Worm (Caenorhabditis elegans) whole organism, L1 larva: ENCODE results near the gene T12D8.9.

Experiments
- C04F5.9 ChIP-seq: sonication (generic microtip); optimal IDR thresholded peaks from 2 replicates; lab custom pipeline; 2016; ENCODE audit warnings: missing genetic modification characterization, missing compliant biosample characterization
- C34B4.2 ChIP-seq: sonication (generic microtip); optimal IDR thresholded peaks from 2 replicates; lab custom pipeline; 2017; ENCODE audit warnings: mild to moderate bottlenecking, missing genetic modification characterization, missing compliant biosample characterization
- Y116A8C.19 ChIP-seq: sonication (generic microtip); optimal IDR thresholded peaks from 2 replicates; lab custom pipeline; 2016; ENCODE audit warnings: missing compliant biosample characterization, missing genetic modification characterization, borderline replicate concordance
- alr-1 ChIP-seq: fragments of 200-800 bp; sonication (Bioruptor generic); optimal IDR thresholded peaks from 2 replicates; lab custom pipeline; 2018; ENCODE audit warnings: borderline replicate concordance, mild to moderate bottlenecking, missing genetic modification characterization, missing compliant biosample characterization
- aly-2 ChIP-seq: fragments of 150-350 bp; optimal IDR thresholded peaks from 2 replicates; lab custom pipeline; 2014; ENCODE audit warnings: missing biosample characterization, missing genetic modification characterization
- ceh-63 ChIP-seq: fragments of 200-800 bp; sonication (Bioruptor generic); optimal IDR thresholded peaks from 2 replicates; lab custom pipeline; 2018; ENCODE audit warnings: mild to moderate bottlenecking, missing genetic modification characterization, missing compliant biosample characterization
- ceh-8 ChIP-seq: fragments of 200-800 bp; sonication (Bioruptor generic); optimal IDR thresholded peaks from 2 replicates; lab custom pipeline; 2018; ENCODE audit warnings: mild to moderate bottlenecking, missing genetic modification characterization, moderate library complexity, missing compliant biosample characterization
- ceh-88 ChIP-seq: fragments of 200-800 bp; sonication (Bioruptor generic); IDR thresholded peaks from 2 replicates; pipeline ENCODE4 v1.3.6; 2022; ENCODE audit warnings: missing genetic modification characterization, missing compliant biosample characterization
- ces-1 ChIP-seq: fragments of 150-350 bp; optimal IDR thresholded peaks from 2 replicates; lab custom pipeline; 2014; ENCODE audit warnings: missing biosample characterization, missing genetic modification reagents, missing genetic modification characterization
- efl-1 ChIP-seq, 4 experiments: fragments of 150-350 bp; optimal IDR thresholded peaks in 3 of 4; peaks in 1 of 4; 1 replicate in 1 of 4; 2 replicates in 3 of 4; lab custom pipeline; 2014; ENCODE audit warnings: missing biosample characterization in 2 of 4, missing genetic modification characterization in 2 of 4, missing genetic modification reagents in 2 of 4
- efl-3 ChIP-seq: fragments of 200-800 bp; sonication (Bioruptor generic); optimal IDR thresholded peaks from 2 replicates; lab custom pipeline; 2018; ENCODE audit warnings: mild to moderate bottlenecking, missing genetic modification characterization, missing compliant biosample characterization
- egl-13 ChIP-seq: sonication (generic microtip); optimal IDR thresholded peaks from 2 replicates; lab custom pipeline; 2016; ENCODE audit warnings: missing genotype, missing genetic modification reagents, missing genetic modification characterization, missing compliant biosample characterization
- elt-2 ChIP-seq: sonication (generic microtip); optimal IDR thresholded peaks from 2 replicates; lab custom pipeline; 2016; ENCODE audit warnings: missing genetic modification characterization, mild to moderate bottlenecking, inconsistent platforms, missing compliant biosample characterization, missing genetic modification reagents
- ets-5 ChIP-seq: fragments of 200-800 bp; sonication (Bioruptor generic); IDR thresholded peaks from 2 replicates; pipeline ENCODE4 v1.3.6; 2022; ENCODE audit warnings: missing genetic modification characterization, missing compliant biosample characterization
- fkh-8 ChIP-seq: sonication (generic microtip); optimal IDR thresholded peaks from 2 replicates; lab custom pipeline; 2016; ENCODE audit warnings: mild to moderate bottlenecking, missing genetic modification characterization, missing compliant biosample characterization
- fos-1 ChIP-seq: fragments of 150-350 bp; optimal IDR thresholded peaks from 2 replicates; lab custom pipeline; 2014; ENCODE audit warnings: missing biosample characterization, missing genetic modification characterization
- hlh-17 ChIP-seq: fragments of 200-800 bp; sonication (Bioruptor generic); optimal IDR thresholded peaks from 2 replicates; lab custom pipeline; 2018; ENCODE audit warnings: missing genetic modification characterization, mild to moderate bottlenecking, missing compliant biosample characterization, moderate library complexity, borderline replicate concordance
- hpl-2 ChIP-seq: fragments of 150-350 bp; optimal IDR thresholded peaks from 2 replicates; lab custom pipeline; 2014; ENCODE audit warnings: missing biosample characterization, missing genetic modification reagents, missing genetic modification characterization
- irx-1 ChIP-seq: sonication (generic microtip); optimal IDR thresholded peaks from 2 replicates; lab custom pipeline; 2016; ENCODE audit warnings: missing genetic modification characterization, missing compliant biosample characterization
- isw-1 ChIP-seq: fragments of 200-800 bp; sonication (Bioruptor generic); IDR thresholded peaks from 2 replicates; pipeline ENCODE4 v1.3.6; 2022; ENCODE audit warnings: missing genetic modification characterization, missing compliant biosample characterization
- jun-1 ChIP-seq: fragments of 150-350 bp; optimal IDR thresholded peaks from 2 replicates; lab custom pipeline; 2014; ENCODE audit warnings: missing biosample characterization, missing genetic modification reagents, missing genetic modification characterization
- lin-13 ChIP-seq: fragments of 150-350 bp; optimal IDR thresholded peaks from 2 replicates; lab custom pipeline; 2014; ENCODE audit warnings: missing biosample characterization, missing genetic modification reagents, missing genetic modification characterization
- lin-35 ChIP-seq, 2 experiments: fragments of 150-350 bp; optimal IDR thresholded peaks; 2 replicates each; lab custom pipeline; 2014; ENCODE audit warnings: missing biosample characterization in 2 of 2, missing genetic modification characterization in 2 of 2, missing genetic modification reagents in 2 of 2
- lsy-2 ChIP-seq, 2 experiments: fragments of 150-350 bp; optimal IDR thresholded peaks; 2 replicates each; lab custom pipeline; 2014; ENCODE audit warnings: missing biosample characterization in 2 of 2, missing genetic modification characterization in 2 of 2
- mep-1 ChIP-seq: fragments of 150-350 bp; optimal IDR thresholded peaks from 2 replicates; lab custom pipeline; 2014; ENCODE audit warnings: missing biosample characterization, missing genetic modification characterization
- nhr-28 ChIP-seq: fragments of 150-350 bp; optimal IDR thresholded peaks from 2 replicates; lab custom pipeline; 2014; ENCODE audit warnings: missing biosample characterization, missing genetic modification characterization
- nhr-47 ChIP-seq: sonication (generic microtip); optimal IDR thresholded peaks from 2 replicates; lab custom pipeline; 2016; ENCODE audit warnings: mild to moderate bottlenecking, missing genetic modification characterization, moderate library complexity, missing compliant biosample characterization
- nhr-71 ChIP-seq: sonication (generic microtip); optimal IDR thresholded peaks from 2 replicates; lab custom pipeline; 2016; ENCODE audit warnings: mild to moderate bottlenecking, missing genetic modification characterization, moderate library complexity, missing compliant biosample characterization
- nhr-84 ChIP-seq: sonication (generic microtip); optimal IDR thresholded peaks from 2 replicates; lab custom pipeline; 2017; ENCODE audit warnings: missing biosample characterization, missing genetic modification characterization
- nhr-85 ChIP-seq: sonication (generic microtip); peaks from one replicate; lab custom pipeline; 2016; ENCODE audit warnings: missing genetic modification characterization, inconsistent platforms, missing compliant biosample characterization
- pag-3 ChIP-seq: sonication (generic microtip); optimal IDR thresholded peaks from 2 replicates; lab custom pipeline; 2017; ENCODE audit warnings: missing genetic modification characterization, mild to moderate bottlenecking, missing compliant biosample characterization, antibody characterized with exemption, borderline replicate concordance; ENCODE audit not compliant: insufficient read depth
- pqm-1 ChIP-seq: sonication (generic microtip); optimal IDR thresholded peaks from 3 replicates; lab custom pipeline; 2017; ENCODE audit warnings: missing biosample characterization, missing genetic modification characterization
- snu-23 ChIP-seq: sonication (generic microtip); optimal IDR thresholded peaks from 2 replicates; lab custom pipeline; 2016; ENCODE audit warnings: missing genetic modification characterization, missing compliant biosample characterization
- sox-4 ChIP-seq: sonication (generic microtip); optimal IDR thresholded peaks from 2 replicates; lab custom pipeline; 2016; ENCODE audit warnings: missing genetic modification characterization, missing compliant biosample characterization
- sptf-1 ChIP-seq: fragments of 150-350 bp; optimal IDR thresholded peaks from 2 replicates; lab custom pipeline; 2014; ENCODE audit warnings: missing biosample characterization, missing genetic modification characterization
- sup-37 ChIP-seq: fragments of 200-800 bp; sonication (Bioruptor generic); optimal IDR thresholded peaks from 2 replicates; lab custom pipeline; 2018; ENCODE audit warnings: mild to moderate bottlenecking, missing genetic modification characterization, missing compliant biosample characterization
- tlp-1 ChIP-seq: fragments of 150-350 bp; optimal IDR thresholded peaks from 2 replicates; lab custom pipeline; 2014; ENCODE audit warnings: missing biosample characterization, missing genetic modification characterization
- unc-30 ChIP-seq: sonication (generic microtip); optimal IDR thresholded peaks from 2 replicates; lab custom pipeline; 2017; ENCODE audit warnings: missing biosample characterization, missing genetic modification characterization
- unc-86 ChIP-seq: sonication (generic microtip); optimal IDR thresholded peaks from 2 replicates; lab custom pipeline; 2016; ENCODE audit warnings: missing genetic modification characterization, missing compliant biosample characterization
- vab-15 ChIP-seq: sonication (generic microtip); optimal IDR thresholded peaks from 2 replicates; lab custom pipeline; 2017; ENCODE audit warnings: missing genotype, mild to moderate bottlenecking, missing genetic modification characterization, missing compliant biosample characterization

T12D8.9 gene

DNA sequence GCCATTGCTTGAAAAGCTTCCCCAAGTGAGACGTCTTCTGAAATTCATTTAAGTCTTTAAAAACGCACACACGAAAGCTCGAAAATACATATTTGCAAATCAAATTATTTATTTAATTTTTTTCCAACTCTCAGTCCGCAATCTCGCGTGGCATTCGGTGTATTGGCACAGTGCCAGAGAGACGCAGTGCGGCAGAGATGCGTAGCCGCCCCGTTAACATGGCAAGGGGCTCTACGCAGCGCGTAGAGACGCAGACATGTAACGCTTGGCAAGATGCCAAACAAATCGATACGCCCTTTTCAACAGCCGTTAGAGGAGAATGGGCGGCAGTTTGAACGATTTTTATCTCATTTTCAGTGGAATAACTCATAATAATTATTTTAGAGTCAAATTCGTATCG lies 26.6 kb downstream of the T12D8.9 start, which contains the start of the genes drr-2 and set-16 (continued):
- TF ChIP-seq lin-35 (GFP tag; optimal IDR thresholded peaks at IDR 0.05; lab: Kevin White, UChicago): peak; percentile 94 to 97
- TF ChIP-seq sptf-1 (tag; lab: Kevin White, UChicago): no peak
- peak; percentile 56 for TF ChIP-seq ceh-63 (GFP tag; lab: Kevin White, UChicago)
- peak; percentile 96 for TF ChIP-seq sup-37 (GFP tag; lab: Kevin White, UChicago)
- TF ChIP-seq alr-1 (tag; lab: Kevin White, UChicago): no peak
- TF ChIP-seq pqm-1 (tag; lab: Kevin White, UChicago): peak; percentile 27
- TF ChIP-seq mep-1 (tag; lab: Kevin White, UChicago): peak; percentile 99
- TF ChIP-seq lin-13 (GFP tag; lab: Kevin White, UChicago): peak; percentile 99
- TF ChIP-seq nhr-84 (tag; lab: Kevin White, UChicago): peak; percentile 1
- no peak for TF ChIP-seq tlp-1
- peak; percentile 100 for TF ChIP-seq nhr-85 (tag; lab: Kevin White, UChicago)
- TF ChIP-seq aly-2 (tag; lab: Kevin White, UChicago): peak; percentile 95
- peak; percentile 38 for TF ChIP-seq pag-3 (tag; lab: Kevin White, UChicago)
- peak; percentile 55 for TF ChIP-seq unc-30 (tag; lab: Kevin White, UChicago)

DNA sequence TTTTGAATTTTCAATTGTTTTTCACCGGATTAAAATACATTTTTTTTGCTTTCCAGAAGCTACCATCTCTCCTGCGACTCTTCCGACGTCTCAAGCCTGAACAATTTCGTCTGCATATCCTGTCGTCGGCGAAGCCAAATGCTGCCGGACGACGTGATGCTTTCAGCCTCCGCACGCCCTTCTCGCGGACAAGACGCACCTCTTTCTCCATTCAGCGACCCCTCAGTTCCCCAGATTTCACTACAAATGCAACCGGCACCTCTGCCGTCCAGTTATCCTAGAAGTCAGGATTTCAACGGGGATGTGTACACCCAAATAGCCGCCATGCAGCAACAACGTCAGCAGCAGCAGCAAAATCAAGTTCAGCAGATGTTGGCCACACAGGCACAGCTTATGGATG lies 27.4 kb downstream of the T12D8.9 start:
- peak; percentile 70 for TF ChIP-seq alr-1 (tag; lab: Kevin White, UChicago)
- TF ChIP-seq hpl-2: no peak

- TF ChIP-seq hlh-17 (GFP tag; lab: Kevin White, UChicago) (no peak), sptf-1 (tag; lab: Kevin White, UChicago) (no peak), fkh-8 (tag; lab: Kevin White, UChicago) (no peak), efl-1 (optimal IDR thresholded peaks at IDR 0.05; lab: Kevin White, UChicago) (no peak), efl-1 (GFP tag; optimal IDR thresholded peaks at IDR 0.05 in 1 of 2; lab: Kevin White, UChicago) (peak in 1 of 2 experiments; percentile 13)
Observed at ce11 chrIII:13645885-13646488, 29.1 kb downstream of the T12D8.9 start.

ce11 chrIII:13648540-13648939 lies 31.6 kb downstream of the T12D8.9 start:
- TF ChIP-seq snu-23 (GFP tag; lab: Kevin White, UChicago) (no peak), C34B4.2 (tag; lab: Kevin White, UChicago) (no peak), vab-15 (tag; lab: Kevin White, UChicago) (no peak), irx-1 (tag; lab: Kevin White, UChicago) (no peak), sox-4 (tag; lab: Kevin White, UChicago) (no peak), nhr-84 (tag; lab: Kevin White, UChicago) (no peak), alr-1 (tag; lab: Kevin White, UChicago) (no peak), egl-13 (tag; lab: Kevin White, UChicago) (no peak), lsy-2 (tag; optimal IDR thresholded peaks at IDR 0.05; lab: Kevin White, UChicago) (no peak), nhr-28 (tag; lab: Kevin White, UChicago) (no peak), Y116A8C.19 (tag; lab: Kevin White, UChicago) (no peak), C04F5.9 (tag; lab: Kevin White, UChicago) (no peak)

- peak; percentile 13 for TF ChIP-seq ceh-8 (GFP tag; lab: Kevin White, UChicago)
- no peak for TF ChIP-seq C04F5.9 (tag; lab: Kevin White, UChicago)
- TF ChIP-seq nhr-85 (tag; lab: Kevin White, UChicago): no peak
- no peak for TF ChIP-seq ceh-88
Observed at ce11 chrIII:13651414-13651813, 34.5 kb downstream of the T12D8.9 start.

- no peak for TF ChIP-seq nhr-28 (tag; lab: Kevin White, UChicago)
- no peak for TF ChIP-seq efl-3 (GFP tag; lab: Kevin White, UChicago)
- TF ChIP-seq lin-13 (GFP tag; lab: Kevin White, UChicago): no peak
- TF ChIP-seq jun-1: no peak
- TF ChIP-seq isw-1 (GFP tag; lab: Robert Waterston, UW): no peak
- no peak for TF ChIP-seq snu-23 (GFP tag; lab: Kevin White, UChicago)
- TF ChIP-seq elt-2: no peak
- TF ChIP-seq nhr-85 (tag; lab: Kevin White, UChicago): no peak
- no peak for TF ChIP-seq ets-5 (GFP tag; lab: Robert Waterston, UW)
- TF ChIP-seq nhr-84 (tag; lab: Kevin White, UChicago): no peak
- TF ChIP-seq fos-1 (tag; lab: Kevin White, UChicago): no peak
- no peak for TF ChIP-seq ces-1 (GFP tag; lab: Kevin White, UChicago)
- TF ChIP-seq C04F5.9 (tag; lab: Kevin White, UChicago): no peak
- no peak for TF ChIP-seq C34B4.2 (tag; lab: Kevin White, UChicago)
- no peak for TF ChIP-seq nhr-47 (tag; lab: Kevin White, UChicago)
- no peak for TF ChIP-seq nhr-71 (tag; lab: Kevin White, UChicago)
- TF ChIP-seq unc-86: no peak
Observed at ce11 chrIII:13652010-13652409, 35.1 kb downstream of the T12D8.9 start.
